Fruit fly (Drosophila melanogaster): ENCODE measurements around the gene RhoGEF64C.

Gene RhoGEF64C

dm6 chr3L:4844792-4845191 lies 152.2 kb downstream of the RhoGEF64C start (continued):
- TF ChIP-seq pzg (GFP tag; optimal IDR thresholded peaks at IDR 0.05): no peak
- TF ChIP-seq CG2875 (GFP tag; optimal IDR thresholded peaks at IDR 0.05): no peak
- no peak for TF ChIP-seq Bdp1 (GFP tag; optimal IDR thresholded peaks at IDR 0.05)
- TF ChIP-seq gem (tag; optimal IDR thresholded peaks at IDR 0.05): peak; percentile 20
- no peak for TF ChIP-seq CG1647 (GFP tag; optimal IDR thresholded peaks at IDR 0.05)
- TF ChIP-seq CG3065 (GFP tag; optimal IDR thresholded peaks at IDR 0.05): no peak
- peak; percentile 21 for TF ChIP-seq grau (tag; optimal IDR thresholded peaks at IDR 0.05)
- TF ChIP-seq wdn (GFP tag; IDR thresholded peaks at IDR 0.05): no peak
- TF ChIP-seq CG9876 (GFP tag; optimal IDR thresholded peaks at IDR 0.05): no peak
- TF ChIP-seq tup (GFP tag; optimal IDR thresholded peaks at IDR 0.05): no peak
- TF ChIP-seq CG14014 (GFP tag; IDR thresholded peaks at IDR 0.05): 0 out of 2 replicates have a peak, but pooled peaks have one; percentile 19
- no peak for TF ChIP-seq CG14860 (GFP tag; IDR thresholded peaks at IDR 0.05; ENCODE audit: partially characterized antibody)
- peak; percentile 4 for TF ChIP-seq CG15269 (tag; optimal IDR thresholded peaks at IDR 0.05)
- no peak for TF ChIP-seq sob (GFP tag; IDR thresholded peaks at IDR 0.05)
- TF ChIP-seq CG17186 (GFP tag; optimal IDR thresholded peaks at IDR 0.05): no peak
- no peak for TF ChIP-seq CG3726 (GFP tag; IDR thresholded peaks at IDR 0.05)
- TF ChIP-seq CG11504 (tag; optimal IDR thresholded peaks at IDR 0.05): peak; percentile 14
- no peak for TF ChIP-seq eyg (GFP tag; optimal IDR thresholded peaks at IDR 0.05)
- TF ChIP-seq Hmr (GFP tag; optimal IDR thresholded peaks at IDR 0.05): peak; percentile 23
- no peak for TF ChIP-seq Dip2 (GFP tag; IDR thresholded peaks at IDR 0.05)
- no peak for TF ChIP-seq pfk (GFP tag; optimal IDR thresholded peaks at IDR 0.05)
- no peak for TF ChIP-seq nerfin-1 (tag; optimal IDR thresholded peaks at IDR 0.05)
- TF ChIP-seq Nf-YA (GFP tag; IDR thresholded peaks at IDR 0.05): no peak
- TF ChIP-seq Dbx (GFP tag; IDR thresholded peaks at IDR 0.05): 0 out of 3 replicates have a peak, but pooled peaks have one; percentile 14
- TF ChIP-seq CG1233 (GFP tag; optimal IDR thresholded peaks at IDR 0.05): no peak
- no peak for TF ChIP-seq CG11695 (GFP tag; IDR thresholded peaks at IDR 0.05)
- TF ChIP-seq Ptx1 (GFP tag; IDR thresholded peaks at IDR 0.05): no peak
- no peak for TF ChIP-seq Lim3 (GFP tag; IDR thresholded peaks at IDR 0.05)
- TF ChIP-seq Side (GFP tag; optimal IDR thresholded peaks at IDR 0.05): no peak
- TF ChIP-seq CG12236 (GFP tag; optimal IDR thresholded peaks at IDR 0.05): no peak
- no peak for TF ChIP-seq gsb-n (tag; optimal IDR thresholded peaks at IDR 0.05)
- TF ChIP-seq CG10209 (GFP tag; optimal IDR thresholded peaks at IDR 0.05): no peak
- TF ChIP-seq CG7928 (GFP tag; optimal IDR thresholded peaks at IDR 0.05): no peak
- no peak for TF ChIP-seq C15 (GFP tag; IDR thresholded peaks at IDR 0.05)
- TF ChIP-seq CG10366 (GFP tag; IDR thresholded peaks at IDR 0.05): no peak
- TF ChIP-seq CG8281 (tag; optimal IDR thresholded peaks at IDR 0.05): no peak
- TF ChIP-seq Hey (tag; optimal IDR thresholded peaks at IDR 0.05): no peak
- peak; percentile 30 for TF ChIP-seq sens (GFP tag)
- TF ChIP-seq CG7357 (GFP tag; IDR thresholded peaks at IDR 0.05): no peak
- no peak for TF ChIP-seq sima (GFP tag; optimal IDR thresholded peaks at IDR 0.05)
- TF ChIP-seq dmrt99B (tag; optimal IDR thresholded peaks at IDR 0.05): no peak
- TF ChIP-seq HmgD (GFP tag; optimal IDR thresholded peaks at IDR 0.05): no peak
- TF ChIP-seq Atf6 (GFP tag; IDR thresholded peaks at IDR 0.05): no peak
- no peak for TF ChIP-seq Gsc (GFP tag; IDR thresholded peaks at IDR 0.05)
- TF ChIP-seq stwl (tag; optimal IDR thresholded peaks at IDR 0.05): no peak
- no peak for TF ChIP-seq Sox102F (GFP tag; optimal IDR thresholded peaks at IDR 0.05)
- peak; percentile 16; the same call in 1 of the 2 replicates for TF ChIP-seq slbo (GFP tag; IDR thresholded peaks at IDR 0.05)
- peak; percentile 28 for TF ChIP-seq lab (GFP tag; optimal IDR thresholded peaks at IDR 0.05)
- no peak for TF ChIP-seq CG13296 (GFP tag; optimal IDR thresholded peaks at IDR 0.05)
- TF ChIP-seq CG32532 (GFP tag; IDR thresholded peaks at IDR 0.05): 0 out of 2 replicates have a peak, but pooled peaks have one; percentile 5
- TF ChIP-seq CG3838 (GFP tag; optimal IDR thresholded peaks at IDR 0.05): no peak
